Worm (Caenorhabditis elegans) whole organism, late embryonic: ENCODE results near the gene rmd-1.

Experiments used
- ama-1 ChIP-seq: fragments of 150-350 bp; optimal IDR thresholded peaks from 2 replicates; lab custom pipeline; 2014
- ceh-30 ChIP-seq: fragments of 150-350 bp; optimal IDR thresholded peaks from 2 replicates; lab custom pipeline; 2014; ENCODE audit warnings: missing biosample characterization, missing genetic modification characterization
- dve-1 ChIP-seq: sonication (generic microtip); optimal IDR thresholded peaks from 2 replicates; lab custom pipeline; 2017; ENCODE audit warnings: antibody characterized with exemption, mild to moderate bottlenecking, missing genetic modification characterization, missing compliant biosample characterization
- fax-1 ChIP-seq: sonication (generic microtip); optimal IDR thresholded peaks from 2 replicates; lab custom pipeline; 2016; ENCODE audit warnings: missing genotype, missing genetic modification characterization, missing compliant biosample characterization
- hlh-30 ChIP-seq: sonication (generic microtip); optimal IDR thresholded peaks from 2 replicates; lab custom pipeline; 2017; ENCODE audit warnings: antibody characterized with exemption, missing genetic modification characterization, missing compliant biosample characterization; ENCODE audit not compliant: insufficient read depth
- nhr-11 ChIP-seq: fragments of 150-350 bp; optimal IDR thresholded peaks from 2 replicates; lab custom pipeline; 2014; ENCODE audit warnings: missing biosample characterization, missing genetic modification characterization
- pat-9 ChIP-seq: fragments of 200-800 bp; sonication (Bioruptor generic); optimal IDR thresholded peaks from 2 replicates; lab custom pipeline; 2018; ENCODE audit warnings: mild to moderate bottlenecking, missing genetic modification characterization, moderate library complexity, missing compliant biosample characterization
- pqm-1 ChIP-seq: sonication (generic microtip); optimal IDR thresholded peaks from 2 replicates; lab custom pipeline; 2016; ENCODE audit warnings: missing genetic modification characterization, missing compliant biosample characterization
- rnt-1 ChIP-seq: sonication (generic microtip); optimal IDR thresholded peaks from 2 replicates; lab custom pipeline; 2016; ENCODE audit warnings: missing genetic modification characterization, missing compliant biosample characterization
- syd-9 ChIP-seq: sonication (generic microtip); optimal IDR thresholded peaks from 2 replicates; lab custom pipeline; 2016; ENCODE audit warnings: mild to moderate bottlenecking, missing genetic modification characterization, moderate library complexity, missing compliant biosample characterization
- unc-55 ChIP-seq: sonication (generic microtip); optimal IDR thresholded peaks from 2 replicates; lab custom pipeline; 2017; ENCODE audit warnings: missing biosample characterization, missing genetic modification reagents, missing genetic modification characterization

- TF ChIP-seq hlh-30 (tag; lab: Kevin White, UChicago), result no peak
- TF ChIP-seq pat-9 (tag; lab: Kevin White, UChicago), result no peak
- no peak for TF ChIP-seq nhr-11 (tag; lab: Kevin White, UChicago)
- TF ChIP-seq rnt-1 (tag; lab: Kevin White, UChicago), result no peak
- TF ChIP-seq fax-1, result no peak
- no peak for TF ChIP-seq dve-1 (tag; lab: Kevin White, UChicago)
- TF ChIP-seq pqm-1 (tag; lab: Kevin White, UChicago), result no peak
- no peak for TF ChIP-seq unc-55 (GFP tag; lab: Kevin White, UChicago)
- no peak for TF ChIP-seq ama-1 (lab: Kevin White, UChicago)
- TF ChIP-seq ceh-30 (tag; lab: Kevin White, UChicago), result no peak
- TF ChIP-seq syd-9 (tag; lab: Kevin White, UChicago), result no peak
These were observed 34.9 kb downstream of the rmd-1 start, which contains the start of the genes R10E11.9 and mcm-6 for ce11 chrIII:9793592-9794417.
